Fruit fly (Drosophila melanogaster): Measurements from ENCODE around the gene CG44574.

CG44574 gene

dm6 chr2L:5883441-5883840 lies at the start of gene CG44574:
TSS of gene CG44574 (plus strand) at chr2L:5883741.
- no peak for TF ChIP-seq Dll (optimal IDR thresholded peaks at IDR 0.05)
- TF ChIP-seq usp (GFP tag; optimal IDR thresholded peaks at IDR 0.05) = no peak
- no peak for TF ChIP-seq EcR (GFP tag; optimal IDR thresholded peaks at IDR 0.05)
- no peak for TF ChIP-seq CG8478 (optimal IDR thresholded peaks at IDR 0.05)
- no peak for TF ChIP-seq psq (optimal IDR thresholded peaks at IDR 0.05)
- TF ChIP-seq pan (optimal IDR thresholded peaks at IDR 0.05) = no peak

dm6 chr2L:5856786-5857185 lies 26.8 kb upstream of the CG44574 start:
- TF ChIP-seq EcR (GFP tag; optimal IDR thresholded peaks at IDR 0.05) = no peak
- TF ChIP-seq psq (optimal IDR thresholded peaks at IDR 0.05) = no peak
- TF ChIP-seq Dll (optimal IDR thresholded peaks at IDR 0.05) = no peak
- TF ChIP-seq CG8478 (optimal IDR thresholded peaks at IDR 0.05) = no peak
- TF ChIP-seq pan (optimal IDR thresholded peaks at IDR 0.05) = no peak
- TF ChIP-seq usp (GFP tag; optimal IDR thresholded peaks at IDR 0.05) = no peak

dm6 chr2L:5866791-5867190 lies 16.8 kb upstream of the CG44574 start:
- no peak for TF ChIP-seq usp (GFP tag; optimal IDR thresholded peaks at IDR 0.05)
- TF ChIP-seq Dll (optimal IDR thresholded peaks at IDR 0.05) = no peak
- no peak for TF ChIP-seq CG8478 (optimal IDR thresholded peaks at IDR 0.05)

- TF ChIP-seq EcR (GFP tag; optimal IDR thresholded peaks at IDR 0.05) (no peak), usp (GFP tag; optimal IDR thresholded peaks at IDR 0.05) (no peak), Dll (optimal IDR thresholded peaks at IDR 0.05) (no peak), pan (optimal IDR thresholded peaks at IDR 0.05) (no peak), psq (optimal IDR thresholded peaks at IDR 0.05) (no peak), CG8478 (optimal IDR thresholded peaks at IDR 0.05) (no peak)
Observed at dm6 chr2L:5870838-5871702, 12.5 kb upstream of the CG44574 start.

- no peak for TF ChIP-seq CG8478 (optimal IDR thresholded peaks at IDR 0.05)
- TF ChIP-seq usp (GFP tag; optimal IDR thresholded peaks at IDR 0.05) = no peak
- TF ChIP-seq EcR (GFP tag; optimal IDR thresholded peaks at IDR 0.05) = no peak
- no peak for TF ChIP-seq pan (optimal IDR thresholded peaks at IDR 0.05)
- TF ChIP-seq psq (optimal IDR thresholded peaks at IDR 0.05) = no peak
- TF ChIP-seq Dll (optimal IDR thresholded peaks at IDR 0.05) = no peak
Observed at dm6 chr2L:5876474-5877067, 7.0 kb upstream of the CG44574 start.

dm6 chr2L:5879363-5879934 lies 4.1 kb upstream of the CG44574 start, which contains the start of gene rau:
TSS of gene rau (minus strand) at chr2L:5879498.
- TF ChIP-seq Dll (optimal IDR thresholded peaks at IDR 0.05) (no peak), CG8478 (optimal IDR thresholded peaks at IDR 0.05) (no peak), pan (optimal IDR thresholded peaks at IDR 0.05) (no peak)

dm6 chr2L:5881181-5881580 lies 2.4 kb upstream of the CG44574 start:
- TF ChIP-seq CG8478 (optimal IDR thresholded peaks at IDR 0.05) (no peak), pan (optimal IDR thresholded peaks at IDR 0.05) (no peak), Dll (optimal IDR thresholded peaks at IDR 0.05) (no peak), EcR (GFP tag; optimal IDR thresholded peaks at IDR 0.05) (no peak), psq (optimal IDR thresholded peaks at IDR 0.05) (no peak), usp (GFP tag; optimal IDR thresholded peaks at IDR 0.05) (no peak)

- no peak for TF ChIP-seq CG8478 (optimal IDR thresholded peaks at IDR 0.05)
- no peak for TF ChIP-seq usp (GFP tag; optimal IDR thresholded peaks at IDR 0.05)
- no peak for TF ChIP-seq EcR (GFP tag; optimal IDR thresholded peaks at IDR 0.05)
Observed at dm6 chr2L:5884674-5885073, 1.1 kb downstream of the CG44574 start, which contains the start of the genes Sfp26Ac and CG43185. TSS of gene Sfp26Ac (minus strand) at chr2L:5884774. TSS of gene CG43185 (plus strand) at chr2L:5884888.

dm6 chr2L:5885702-5886101 lies 2.2 kb downstream of the CG44574 start, which contains the start of gene CG9029:
TSS of gene CG9029 (plus strand) at chr2L:5886002.
- no peak for TF ChIP-seq pan (optimal IDR thresholded peaks at IDR 0.05)

- TF ChIP-seq EcR (GFP tag; optimal IDR thresholded peaks at IDR 0.05) (peak in 1 of 2 experiments; percentile 29), Dll (optimal IDR thresholded peaks at IDR 0.05) (no peak), pan (optimal IDR thresholded peaks at IDR 0.05) (no peak)
Observed at dm6 chr2L:5886955-5887354, 3.4 kb downstream of the CG44574 start.

- no peak for TF ChIP-seq psq (optimal IDR thresholded peaks at IDR 0.05)
- TF ChIP-seq CG8478 (optimal IDR thresholded peaks at IDR 0.05) = no peak
- TF ChIP-seq EcR (GFP tag; optimal IDR thresholded peaks at IDR 0.05) = no peak
- no peak for TF ChIP-seq Dll (optimal IDR thresholded peaks at IDR 0.05)
- TF ChIP-seq usp (GFP tag; optimal IDR thresholded peaks at IDR 0.05) = no peak
- TF ChIP-seq pan (optimal IDR thresholded peaks at IDR 0.05) = no peak
Observed at dm6 chr2L:5890556-5890955, 7.0 kb downstream of the CG44574 start.

dm6 chr2L:5892762-5893161 lies 9.2 kb downstream of the CG44574 start, which contains the start of gene Acp26Ab:
TSS of gene Acp26Ab (minus strand) at chr2L:5892862.
- TF ChIP-seq psq (optimal IDR thresholded peaks at IDR 0.05) (no peak), EcR (GFP tag; optimal IDR thresholded peaks at IDR 0.05) (no peak), CG8478 (optimal IDR thresholded peaks at IDR 0.05) (no peak), pan (optimal IDR thresholded peaks at IDR 0.05) (no peak), Dll (optimal IDR thresholded peaks at IDR 0.05) (no peak), usp (GFP tag; optimal IDR thresholded peaks at IDR 0.05) (no peak)
